Worm (Caenorhabditis elegans) whole organism, L1 larva: Measurements from ENCODE around the gene R13H4.2.

Experiments used
- C04F5.9 ChIP-seq: sonication (generic microtip); optimal IDR thresholded peaks from 2 replicates; lab custom pipeline; 2016; ENCODE audit warnings: missing genetic modification characterization, missing compliant biosample characterization
- C34B4.2 ChIP-seq: sonication (generic microtip); optimal IDR thresholded peaks from 2 replicates; lab custom pipeline; 2017; ENCODE audit warnings: mild to moderate bottlenecking, missing genetic modification characterization, missing compliant biosample characterization
- F16B12.6 ChIP-seq: fragments of 150-350 bp; optimal IDR thresholded peaks from 2 replicates; lab custom pipeline; 2014; ENCODE audit warnings: missing biosample characterization, missing genetic modification characterization
- Y116A8C.19 ChIP-seq: sonication (generic microtip); optimal IDR thresholded peaks from 2 replicates; lab custom pipeline; 2016; ENCODE audit warnings: missing compliant biosample characterization, missing genetic modification characterization, borderline replicate concordance
- aha-1 ChIP-seq: fragments of 150-350 bp; optimal IDR thresholded peaks from 2 replicates; lab custom pipeline; 2014; ENCODE audit warnings: missing biosample characterization, missing genetic modification characterization
- alr-1 ChIP-seq: fragments of 200-800 bp; sonication (Bioruptor generic); optimal IDR thresholded peaks from 2 replicates; lab custom pipeline; 2018; ENCODE audit warnings: borderline replicate concordance, mild to moderate bottlenecking, missing genetic modification characterization, missing compliant biosample characterization
- aly-2 ChIP-seq: fragments of 150-350 bp; optimal IDR thresholded peaks from 2 replicates; lab custom pipeline; 2014; ENCODE audit warnings: missing biosample characterization, missing genetic modification characterization
- blmp-1 ChIP-seq: fragments of 150-350 bp; optimal IDR thresholded peaks from 2 replicates; lab custom pipeline; 2014; ENCODE audit warnings: missing biosample characterization, missing genetic modification characterization
- ceh-8 ChIP-seq: fragments of 200-800 bp; sonication (Bioruptor generic); optimal IDR thresholded peaks from 2 replicates; lab custom pipeline; 2018; ENCODE audit warnings: mild to moderate bottlenecking, missing genetic modification characterization, moderate library complexity, missing compliant biosample characterization
- ceh-88 ChIP-seq: fragments of 200-800 bp; sonication (Bioruptor generic); IDR thresholded peaks from 2 replicates; pipeline ENCODE4 v1.3.6; 2022; ENCODE audit warnings: missing genetic modification characterization, missing compliant biosample characterization
- ceh-90 ChIP-seq: sonication (generic microtip); optimal IDR thresholded peaks from 2 replicates; lab custom pipeline; 2016; ENCODE audit warnings: missing genetic modification characterization, missing compliant biosample characterization
- dsc-1 ChIP-seq: sonication (generic microtip); optimal IDR thresholded peaks from 2 replicates; lab custom pipeline; 2016; ENCODE audit warnings: mild to moderate bottlenecking, missing genetic modification characterization, missing compliant biosample characterization
- egl-13 ChIP-seq: sonication (generic microtip); optimal IDR thresholded peaks from 2 replicates; lab custom pipeline; 2016; ENCODE audit warnings: missing genotype, missing genetic modification reagents, missing genetic modification characterization, missing compliant biosample characterization
- egl-27 ChIP-seq, 2 experiments: fragments of 150-350 bp in 1 of 2; sonication (generic microtip); optimal IDR thresholded peaks; 3 replicates each; lab custom pipeline; 2017 to 2018; ENCODE audit warnings: missing biosample characterization in 2 of 2, missing genetic modification characterization in 2 of 2, missing genetic modification reagents in 2 of 2
- fkh-10 ChIP-seq: sonication (generic microtip); optimal IDR thresholded peaks from 2 replicates; lab custom pipeline; 2017; ENCODE audit warnings: missing biosample characterization, missing genetic modification reagents, missing genetic modification characterization
- fkh-8 ChIP-seq: sonication (generic microtip); optimal IDR thresholded peaks from 2 replicates; lab custom pipeline; 2016; ENCODE audit warnings: mild to moderate bottlenecking, missing genetic modification characterization, missing compliant biosample characterization
- fos-1 ChIP-seq: fragments of 150-350 bp; optimal IDR thresholded peaks from 2 replicates; lab custom pipeline; 2014; ENCODE audit warnings: missing biosample characterization, missing genetic modification characterization
- grh-1 ChIP-seq: fragments of 200-800 bp; sonication (Bioruptor generic); IDR thresholded peaks from 2 replicates; pipeline ENCODE4 v1.3.6; 2022; ENCODE audit warnings: missing genetic modification reagents, missing genetic modification characterization, missing compliant biosample characterization
- hlh-4 ChIP-seq: sonication (generic microtip); optimal IDR thresholded peaks from 2 replicates; lab custom pipeline; 2016; ENCODE audit warnings: mild to moderate bottlenecking, missing genetic modification characterization, missing compliant biosample characterization
- hpl-2 ChIP-seq: fragments of 150-350 bp; optimal IDR thresholded peaks from 2 replicates; lab custom pipeline; 2014; ENCODE audit warnings: missing biosample characterization, missing genetic modification reagents, missing genetic modification characterization
- lin-13 ChIP-seq: fragments of 150-350 bp; optimal IDR thresholded peaks from 2 replicates; lab custom pipeline; 2014; ENCODE audit warnings: missing biosample characterization, missing genetic modification reagents, missing genetic modification characterization
- lin-14 ChIP-seq: fragments of 200-800 bp; sonication (Bioruptor generic); optimal IDR thresholded peaks from 2 replicates; lab custom pipeline; 2018; ENCODE audit warnings: mild to moderate bottlenecking, missing genetic modification characterization, moderate library complexity, missing compliant biosample characterization
- lin-15B ChIP-seq: fragments of 150-350 bp; sonication (generic microtip); optimal IDR thresholded peaks from 3 replicates; lab custom pipeline; 2014; ENCODE audit warnings: missing biosample characterization, missing genetic modification characterization
- lin-35 ChIP-seq, 2 experiments: fragments of 150-350 bp; optimal IDR thresholded peaks; 2 replicates each; lab custom pipeline; 2014; ENCODE audit warnings: missing biosample characterization in 2 of 2, missing genetic modification characterization in 2 of 2, missing genetic modification reagents in 2 of 2
- lsy-2 ChIP-seq, 2 experiments: fragments of 150-350 bp; optimal IDR thresholded peaks; 2 replicates each; lab custom pipeline; 2014; ENCODE audit warnings: missing biosample characterization in 2 of 2, missing genetic modification characterization in 2 of 2
- mep-1 ChIP-seq: fragments of 150-350 bp; optimal IDR thresholded peaks from 2 replicates; lab custom pipeline; 2014; ENCODE audit warnings: missing biosample characterization, missing genetic modification characterization
- nhr-12 ChIP-seq: sonication (generic microtip); optimal IDR thresholded peaks from 2 replicates; lab custom pipeline; 2017; ENCODE audit warnings: missing biosample characterization, missing genetic modification characterization
- nhr-19 ChIP-seq: fragments of 200-800 bp; sonication (Bioruptor generic); conservative IDR thresholded peaks from 2 replicates; pipeline ENCODE4 v1.3.6; 2022; ENCODE audit warnings: missing genetic modification characterization, missing compliant biosample characterization
- nhr-20 ChIP-seq: sonication (generic microtip); optimal IDR thresholded peaks from 2 replicates; lab custom pipeline; 2016; ENCODE audit warnings: mild to moderate bottlenecking, missing genetic modification characterization, missing compliant biosample characterization
- nhr-71 ChIP-seq: sonication (generic microtip); optimal IDR thresholded peaks from 2 replicates; lab custom pipeline; 2016; ENCODE audit warnings: mild to moderate bottlenecking, missing genetic modification characterization, moderate library complexity, missing compliant biosample characterization
- nhr-76 ChIP-seq: sonication (generic microtip); optimal IDR thresholded peaks from 2 replicates; lab custom pipeline; 2017; ENCODE audit warnings: missing biosample characterization, missing genetic modification characterization
- nhr-77 ChIP-seq: fragments of 150-350 bp; optimal IDR thresholded peaks from 2 replicates; lab custom pipeline; 2014; ENCODE audit warnings: missing biosample characterization, missing genetic modification characterization
- nhr-84 ChIP-seq: sonication (generic microtip); optimal IDR thresholded peaks from 2 replicates; lab custom pipeline; 2017; ENCODE audit warnings: missing biosample characterization, missing genetic modification characterization
- nhr-85 ChIP-seq: sonication (generic microtip); peaks from one replicate; lab custom pipeline; 2016; ENCODE audit warnings: missing genetic modification characterization, inconsistent platforms, missing compliant biosample characterization
- pag-3 ChIP-seq: sonication (generic microtip); optimal IDR thresholded peaks from 2 replicates; lab custom pipeline; 2017; ENCODE audit warnings: missing genetic modification characterization, mild to moderate bottlenecking, missing compliant biosample characterization, antibody characterized with exemption, borderline replicate concordance; ENCODE audit not compliant: insufficient read depth
- pqm-1 ChIP-seq: sonication (generic microtip); optimal IDR thresholded peaks from 3 replicates; lab custom pipeline; 2017; ENCODE audit warnings: missing biosample characterization, missing genetic modification characterization
- rnt-1 ChIP-seq: sonication (generic microtip); optimal IDR thresholded peaks from 2 replicates; lab custom pipeline; 2016; ENCODE audit warnings: mild to moderate bottlenecking, missing genetic modification characterization, moderate library complexity, missing compliant biosample characterization
- skn-1 ChIP-seq: fragments of 150-350 bp; optimal IDR thresholded peaks from 2 replicates; lab custom pipeline; 2014; ENCODE audit warnings: missing biosample characterization, missing genetic modification characterization
- snpc-4 ChIP-seq: fragments of 150-350 bp; optimal IDR thresholded peaks from 2 replicates; lab custom pipeline; 2014; ENCODE audit warnings: missing biosample characterization, missing genetic modification characterization
- snu-23 ChIP-seq: sonication (generic microtip); optimal IDR thresholded peaks from 2 replicates; lab custom pipeline; 2016; ENCODE audit warnings: missing genetic modification characterization, missing compliant biosample characterization
- sox-4 ChIP-seq: sonication (generic microtip); optimal IDR thresholded peaks from 2 replicates; lab custom pipeline; 2016; ENCODE audit warnings: missing genetic modification characterization, missing compliant biosample characterization
- sptf-1 ChIP-seq: fragments of 150-350 bp; optimal IDR thresholded peaks from 2 replicates; lab custom pipeline; 2014; ENCODE audit warnings: missing biosample characterization, missing genetic modification characterization
- tbx-2 ChIP-seq: sonication (generic microtip); optimal IDR thresholded peaks from 2 replicates; lab custom pipeline; 2016; ENCODE audit warnings: missing genetic modification characterization, missing compliant biosample characterization
- tlp-1 ChIP-seq: fragments of 150-350 bp; optimal IDR thresholded peaks from 2 replicates; lab custom pipeline; 2014; ENCODE audit warnings: missing biosample characterization, missing genetic modification characterization
- unc-130 ChIP-seq: fragments of 150-350 bp; optimal IDR thresholded peaks from 2 replicates; lab custom pipeline; 2017; ENCODE audit warnings: missing biosample characterization, missing genetic modification characterization, inconsistent platforms
- unc-62 ChIP-seq: fragments of 150-350 bp; optimal IDR thresholded peaks from 2 replicates; lab custom pipeline; 2014; ENCODE audit warnings: missing biosample characterization, missing genetic modification reagents, missing genetic modification characterization
- vab-15 ChIP-seq: sonication (generic microtip); optimal IDR thresholded peaks from 2 replicates; lab custom pipeline; 2017; ENCODE audit warnings: missing genotype, mild to moderate bottlenecking, missing genetic modification characterization, missing compliant biosample characterization
- xbp-1 ChIP-seq: sonication (generic microtip); optimal IDR thresholded peaks from 2 replicates; lab custom pipeline; 2016; ENCODE audit warnings: missing genetic modification characterization, missing compliant biosample characterization
- ztf-11 ChIP-seq, 2 experiments: sonication (generic microtip); optimal IDR thresholded peaks; 2 replicates each; lab custom pipeline; 2016 to 2017; ENCODE audit warnings: missing genetic modification characterization in 2 of 2, missing biosample characterization in 1 of 2, missing compliant biosample characterization in 1 of 2

Gene R13H4.2

ce11 chrV:11800486-11800885, 35.7 kb upstream of the R13H4.2 start (continued):
- TF ChIP-seq egl-13 (tag; lab: Kevin White, UChicago) (no peak), ceh-88 (GFP tag; lab: Robert Waterston, UW) (no peak), C34B4.2 (tag; lab: Kevin White, UChicago) (no peak), C04F5.9 (no peak), aly-2 (no peak), nhr-20 (tag; lab: Kevin White, UChicago) (peak; percentile 78), pqm-1 (tag; lab: Kevin White, UChicago) (no peak), nhr-19 (GFP tag; lab: Robert Waterston, UW) (peak; percentile 26), alr-1 (tag; lab: Kevin White, UChicago) (no peak), unc-62 (GFP tag; lab: Kevin White, UChicago) (no peak), ceh-90 (tag; lab: Kevin White, UChicago) (no peak), skn-1 (no peak), ztf-11 (tag; optimal IDR thresholded peaks at IDR 0.05; lab: Kevin White, UChicago) (no peak), lsy-2 (tag; optimal IDR thresholded peaks at IDR 0.05; lab: Kevin White, UChicago) (peak in 1 of 2 experiments; percentile 11), nhr-71 (peak; percentile 34), aha-1 (tag; lab: Kevin White, UChicago) (no peak)
- TF ChIP-seq, all 84 proteins: peak for 8

- TF ChIP-seq nhr-71 (peak; percentile 74), nhr-20 (tag; lab: Kevin White, UChicago) (peak; percentile 82), hpl-2 (no peak), sox-4 (tag; lab: Kevin White, UChicago) (no peak), nhr-85 (tag; lab: Kevin White, UChicago) (peak; percentile 92), snu-23 (peak; percentile 53), nhr-77 (tag; lab: Kevin White, UChicago) (no peak), lin-35 (GFP tag; optimal IDR thresholded peaks at IDR 0.05; lab: Kevin White, UChicago) (peak in 1 of 2 experiments; percentile 13), unc-130 (tag; lab: Kevin White, UChicago) (peak; percentile 8), ztf-11 (tag; optimal IDR thresholded peaks at IDR 0.05; lab: Kevin White, UChicago) (no peak), F16B12.6 (no peak), snpc-4 (tag; lab: Kevin White, UChicago) (no peak), fos-1 (no peak), ceh-8 (GFP tag; lab: Kevin White, UChicago) (no peak), tbx-2 (tag; lab: Kevin White, UChicago) (peak; percentile 77), blmp-1 (peak; percentile 50), sptf-1 (no peak), lin-14 (GFP tag; lab: Kevin White, UChicago) (peak; percentile 68), grh-1 (GFP tag; lab: Robert Waterston, UW) (0 out of 2 replicates have a peak, but pooled peaks have one; percentile 12), Y116A8C.19 (tag; lab: Kevin White, UChicago) (no peak), egl-27 (tag; optimal IDR thresholded peaks at IDR 0.05; lab: Kevin White, UChicago) (no peak), unc-62 (GFP tag; lab: Kevin White, UChicago) (no peak), rnt-1 (no peak), hlh-4 (tag; lab: Kevin White, UChicago) (no peak), mep-1 (tag; lab: Kevin White, UChicago) (no peak), xbp-1 (no peak), ceh-90 (tag; lab: Kevin White, UChicago) (no peak), fkh-10 (GFP tag; lab: Kevin White, UChicago) (no peak), pqm-1 (tag; lab: Kevin White, UChicago) (no peak), aly-2 (no peak), skn-1 (no peak), fkh-8 (tag; lab: Kevin White, UChicago) (no peak), lin-13 (GFP tag; lab: Kevin White, UChicago) (no peak), pag-3 (tag; lab: Kevin White, UChicago) (no peak), vab-15 (no peak), dsc-1 (tag; lab: Kevin White, UChicago) (no peak), lin-15B (no peak), nhr-76 (tag; lab: Kevin White, UChicago) (no peak), ceh-88 (GFP tag; lab: Robert Waterston, UW) (no peak), tlp-1 (tag; lab: Kevin White, UChicago) (no peak), nhr-84 (no peak), nhr-12 (tag; lab: Kevin White, UChicago) (no peak)
Measured at ce11 chrV:11801076-11801849, 34.9 kb upstream of the R13H4.2 start.
